Fruit fly (Drosophila melanogaster) whole organism, embryonic: ENCODE data around the gene CG16756.
A peak's percentile ranks its signal among the peaks of the same experiment; 100 is the strongest.

Experiments
- Atf6 ChIP-seq: fragments of 200-800 bp; sonication (Bioruptor generic); IDR thresholded peaks from 2 replicates; pipeline ENCODE4 v1.3.6; 2022; ENCODE audit warnings: missing biosample characterization, missing genetic modification characterization
- C15 ChIP-seq: fragments of 200-800 bp; sonication (Bioruptor generic); IDR thresholded peaks from 3 replicates; pipeline ENCODE4 v1.3.6; 2022; ENCODE audit warnings: missing biosample characterization, missing genetic modification characterization
- CG10274 ChIP-seq: fragments of 200-800 bp; sonication (Bioruptor generic); optimal IDR thresholded peaks from 3 replicates; lab custom pipeline; 2017; ENCODE audit warnings: missing biosample characterization, mild to moderate bottlenecking, missing genetic modification characterization
- CG12219 ChIP-seq: fragments of 200-800 bp; sonication (Bioruptor generic); optimal IDR thresholded peaks from 3 replicates; lab custom pipeline; 2018; ENCODE audit warnings: missing biosample characterization, mild to moderate bottlenecking, missing genetic modification characterization
- CG12659 ChIP-seq: fragments of 200-800 bp; sonication (Bioruptor generic); optimal IDR thresholded peaks from 3 replicates; lab custom pipeline; 2017; ENCODE audit warnings: mild to moderate bottlenecking, missing biosample characterization, missing genetic modification reagents, missing genetic modification characterization
- CG14860 ChIP-seq: fragments of 200-800 bp; sonication (Bioruptor generic); IDR thresholded peaks from 3 replicates; pipeline ENCODE4 v1.3.6; 2022; ENCODE audit warnings: missing biosample characterization, missing genetic modification characterization; ENCODE audit not compliant: partially characterized antibody
- CG15514 ChIP-seq: fragments of 200-800 bp; sonication (Bioruptor generic); optimal IDR thresholded peaks from 3 replicates; lab custom pipeline; 2017; ENCODE audit warnings: missing biosample characterization, missing genetic modification characterization, mild to moderate bottlenecking, moderate library complexity, missing genetic modification reagents
- CG1602 ChIP-seq: fragments of 200-800 bp; sonication (Bioruptor generic); optimal IDR thresholded peaks from 3 replicates; lab custom pipeline; 2016; ENCODE audit warnings: missing biosample characterization, missing genetic modification characterization
- CG17568 ChIP-seq: fragments of 200-800 bp; sonication (Bioruptor generic); optimal IDR thresholded peaks from 2 replicates; lab custom pipeline; 2018; ENCODE audit warnings: missing biosample characterization, mild to moderate bottlenecking, missing genetic modification characterization, moderate library complexity
- CG2116 ChIP-seq: fragments of 200-800 bp; sonication (Bioruptor generic); optimal IDR thresholded peaks from 3 replicates; lab custom pipeline; 2018; ENCODE audit warnings: missing biosample characterization, mild to moderate bottlenecking, missing genetic modification characterization
- CG2875 ChIP-seq: fragments of 200-800 bp; sonication (Bioruptor generic); optimal IDR thresholded peaks from 2 replicates; lab custom pipeline; 2017; ENCODE audit warnings: missing biosample characterization, mild to moderate bottlenecking, missing genetic modification characterization, missing genetic modification reagents
- CG32767 ChIP-seq: fragments of 200-800 bp; sonication (Bioruptor generic); IDR thresholded peaks from 2 replicates; pipeline ENCODE4 v1.3.6; 2022; ENCODE audit warnings: missing biosample characterization, missing genetic modification characterization
- CG6254 ChIP-seq: fragments of 200-800 bp; sonication (Bioruptor generic); optimal IDR thresholded peaks from 3 replicates; lab custom pipeline; 2017; ENCODE audit warnings: mild to moderate bottlenecking, missing biosample characterization, missing genetic modification reagents, missing genetic modification characterization
- CG6689 ChIP-seq: fragments of 200-800 bp; sonication (Bioruptor generic); IDR thresholded peaks from 2 replicates; pipeline ENCODE4 v1.3.6; 2022; ENCODE audit warnings: missing biosample characterization, missing genetic modification characterization
- CG7271 ChIP-seq: fragments of 200-800 bp; sonication (Bioruptor generic); optimal IDR thresholded peaks from 2 replicates; lab custom pipeline; 2018; ENCODE audit warnings: missing biosample characterization, mild to moderate bottlenecking, missing genetic modification characterization, moderate library complexity
- CG7556 ChIP-seq: fragments of 200-800 bp; sonication (Bioruptor generic); optimal IDR thresholded peaks from 2 replicates; lab custom pipeline; 2017; ENCODE audit warnings: missing biosample characterization, mild to moderate bottlenecking, missing genetic modification characterization
- CG8281 ChIP-seq: fragments of 200-800 bp; sonication (Bioruptor generic); optimal IDR thresholded peaks from 2 replicates; lab custom pipeline; 2018; ENCODE audit warnings: missing biosample characterization, mild to moderate bottlenecking, missing genetic modification characterization, moderate library complexity
- CG8290 ChIP-seq, 3 experiments: fragments of 200-800 bp; sonication (Bioruptor generic); optimal IDR thresholded peaks; 2 replicates each; lab custom pipeline; 2016 to 2019; ENCODE audit warnings: missing biosample characterization in 3 of 3, missing genetic modification characterization in 3 of 3, mild to moderate bottlenecking in 2 of 3, moderate library complexity in 1 of 3
- Dip3 ChIP-seq: fragments of 200-800 bp; sonication (Bioruptor generic); optimal IDR thresholded peaks from 3 replicates; lab custom pipeline; 2016; ENCODE audit warnings: missing biosample characterization, missing genetic modification characterization
- Eip74EF ChIP-seq, 2 experiments: fragments of 200-800 bp in 1 of 2; fragments of >200 bp in 1 of 2; sonication (Bioruptor generic) in 1 of 2; optimal IDR thresholded peaks; 2 replicates each; lab custom pipeline; 2017 to 2019; ENCODE audit warnings: missing biosample characterization in 2 of 2, missing genetic modification characterization in 2 of 2, mild to moderate bottlenecking in 1 of 2, moderate library complexity in 1 of 2
- Fer2 ChIP-seq: fragments of 200-800 bp; sonication (Bioruptor generic); optimal IDR thresholded peaks from 2 replicates; lab custom pipeline; 2018; ENCODE audit warnings: missing biosample characterization, mild to moderate bottlenecking, missing genetic modification characterization, moderate library complexity
- HLH3B ChIP-seq: fragments of 200-800 bp; sonication (Bioruptor generic); IDR thresholded peaks from 2 replicates; pipeline ENCODE4 v1.3.6; 2022; ENCODE audit warnings: missing biosample characterization, missing genetic modification characterization
- MESR4 ChIP-seq: fragments of 200-800 bp; sonication (Bioruptor generic); optimal IDR thresholded peaks from 2 replicates; lab custom pipeline; 2018; ENCODE audit warnings: missing biosample characterization, mild to moderate bottlenecking, missing genetic modification characterization, moderate library complexity
- NfI ChIP-seq: fragments of 200-800 bp; sonication (Bioruptor generic); optimal IDR thresholded peaks from 3 replicates; lab custom pipeline; 2018; ENCODE audit warnings: missing biosample characterization, mild to moderate bottlenecking, missing genetic modification characterization, moderate library complexity
- Scr ChIP-seq: fragments of 200-800 bp; sonication (Bioruptor generic); IDR thresholded peaks from 2 replicates; pipeline ENCODE4 v1.3.6; 2022; ENCODE audit warnings: missing biosample characterization, missing genetic modification characterization; ENCODE audit not compliant: partially characterized antibody
- Sox100B ChIP-seq: fragments of 200-800 bp; sonication (Bioruptor generic); optimal IDR thresholded peaks from 3 replicates; lab custom pipeline; 2018; ENCODE audit warnings: missing biosample characterization, mild to moderate bottlenecking, missing genetic modification characterization
- TFAM ChIP-seq: fragments of 200-800 bp; sonication (Bioruptor generic); optimal IDR thresholded peaks from 2 replicates; lab custom pipeline; 2017; ENCODE audit warnings: missing biosample characterization, missing genetic modification characterization, inconsistent platforms
- Tbp ChIP-seq: fragments of >200 bp; optimal IDR thresholded peaks from 2 replicates; lab custom pipeline; 2018; ENCODE audit warnings: missing biosample characterization, missing genetic modification characterization
- Xbp1 ChIP-seq: fragments of 200-800 bp; sonication (Bioruptor generic); optimal IDR thresholded peaks from 3 replicates; lab custom pipeline; 2016; ENCODE audit warnings: missing biosample characterization, mild to moderate bottlenecking, missing genetic modification characterization
- abd-A ChIP-seq: fragments of 200-800 bp; sonication (Bioruptor generic); optimal IDR thresholded peaks from 3 replicates; lab custom pipeline; 2019; ENCODE audit warnings: missing biosample characterization, mild to moderate bottlenecking, missing genetic modification characterization, moderate library complexity
- ac ChIP-seq: fragments of 200-800 bp; sonication (Bioruptor generic); optimal IDR thresholded peaks from 3 replicates; lab custom pipeline; 2017; ENCODE audit warnings: missing biosample characterization, mild to moderate bottlenecking, missing genetic modification characterization
- al ChIP-seq: fragments of 200-800 bp; sonication (Bioruptor generic); IDR thresholded peaks from 2 replicates; pipeline ENCODE4 v1.3.6; 2022; ENCODE audit warnings: missing biosample characterization, missing genetic modification characterization
- bigmax ChIP-seq: fragments of 200-800 bp; sonication (Bioruptor generic); optimal IDR thresholded peaks from 2 replicates; lab custom pipeline; 2018; ENCODE audit warnings: missing biosample characterization, mild to moderate bottlenecking, missing genetic modification characterization
- croc ChIP-seq: fragments of 200-800 bp; sonication (Bioruptor generic); conservative IDR thresholded peaks from 3 replicates; pipeline ENCODE4 v1.3.6; 2022; ENCODE audit warnings: missing biosample characterization, missing genetic modification characterization
- crol ChIP-seq: fragments of 200-800 bp; sonication (Bioruptor generic); IDR thresholded peaks from 2 replicates; pipeline ENCODE4 v1.3.6; 2022; ENCODE audit warnings: missing biosample characterization, missing genetic modification characterization
- gt ChIP-seq: fragments of 200-800 bp; sonication (Bioruptor generic); IDR thresholded peaks from 2 replicates; pipeline ENCODE4 v1.3.6; 2022; ENCODE audit warnings: missing biosample characterization, missing genetic modification characterization
- h ChIP-seq: fragments of >200 bp; optimal IDR thresholded peaks from 2 replicates; lab custom pipeline; 2017
- lmd ChIP-seq: fragments of 200-800 bp; sonication (Bioruptor generic); IDR thresholded peaks from 2 replicates; pipeline ENCODE4 v1.3.6; 2022; ENCODE audit warnings: missing biosample characterization, missing genetic modification characterization
- lola ChIP-seq, 3 experiments: fragments of >200 bp in 2 of 3; fragments of 200-800 bp in 1 of 3; sonication (Bioruptor generic) in 1 of 3; optimal IDR thresholded peaks; 2 replicates each; lab custom pipeline; 2017 to 2019; ENCODE audit warnings: missing biosample characterization in 3 of 3, missing genetic modification characterization in 3 of 3, mild to moderate bottlenecking in 1 of 3, moderate library complexity in 1 of 3
- luna ChIP-seq: fragments of 200-800 bp; sonication (Bioruptor generic); optimal IDR thresholded peaks from 2 replicates; lab custom pipeline; 2016; ENCODE audit warnings: missing biosample characterization, missing genetic modification characterization
- mirr ChIP-seq: fragments of 200-800 bp; sonication (Bioruptor generic); optimal IDR thresholded peaks from 3 replicates; lab custom pipeline; 2018; ENCODE audit warnings: missing biosample characterization, mild to moderate bottlenecking, missing genetic modification characterization
- nerfin-2 ChIP-seq: fragments of 200-800 bp; sonication (Bioruptor generic); IDR thresholded peaks from 2 replicates; pipeline ENCODE4 v1.3.6; 2022; ENCODE audit warnings: missing biosample characterization, missing genetic modification characterization; ENCODE audit not compliant: partially characterized antibody
- pita ChIP-seq: fragments of 200-800 bp; sonication (Bioruptor generic); optimal IDR thresholded peaks from 2 replicates; lab custom pipeline; 2017; ENCODE audit warnings: missing biosample characterization, mild to moderate bottlenecking, missing genetic modification characterization
- salm ChIP-seq: fragments of 200-800 bp; sonication (Bioruptor generic); optimal IDR thresholded peaks from 2 replicates; lab custom pipeline; 2018; ENCODE audit warnings: missing biosample characterization, mild to moderate bottlenecking, missing genetic modification characterization
- scrt ChIP-seq: fragments of 200-800 bp; sonication (Bioruptor generic); optimal IDR thresholded peaks from 2 replicates; lab custom pipeline; 2018; ENCODE audit warnings: missing biosample characterization, mild to moderate bottlenecking, missing genetic modification characterization, moderate library complexity
- sisA ChIP-seq: fragments of 200-800 bp; sonication (Bioruptor generic); IDR thresholded peaks from 2 replicates; pipeline ENCODE4 v1.3.6; 2022; ENCODE audit warnings: missing biosample characterization, missing genetic modification characterization
- sqz ChIP-seq: fragments of 200-800 bp; sonication (Bioruptor generic); optimal IDR thresholded peaks from 3 replicates; lab custom pipeline; 2018; ENCODE audit warnings: missing biosample characterization, mild to moderate bottlenecking, missing genetic modification characterization
- tll ChIP-seq, 2 experiments: fragments of 200-800 bp in 1 of 2; fragments of >200 bp in 1 of 2; sonication (Bioruptor generic) in 1 of 2; optimal IDR thresholded peaks; 2 replicates each; lab custom pipeline; 2017 to 2019; ENCODE audit warnings: missing biosample characterization in 2 of 2, missing genetic modification characterization in 2 of 2, mild to moderate bottlenecking in 1 of 2, moderate library complexity in 1 of 2
- ttk ChIP-seq: fragments of 200-800 bp; sonication (Bioruptor generic); IDR thresholded peaks from 2 replicates; pipeline ENCODE4 v2.1.2; 2022; ENCODE audit warnings: missing biosample characterization, missing genetic modification characterization
- zfh2 ChIP-seq: fragments of 200-800 bp; sonication (Bioruptor generic); optimal IDR thresholded peaks from 2 replicates; lab custom pipeline; 2016; ENCODE audit warnings: missing biosample characterization, missing genetic modification characterization

Gene CG16756

DNA sequence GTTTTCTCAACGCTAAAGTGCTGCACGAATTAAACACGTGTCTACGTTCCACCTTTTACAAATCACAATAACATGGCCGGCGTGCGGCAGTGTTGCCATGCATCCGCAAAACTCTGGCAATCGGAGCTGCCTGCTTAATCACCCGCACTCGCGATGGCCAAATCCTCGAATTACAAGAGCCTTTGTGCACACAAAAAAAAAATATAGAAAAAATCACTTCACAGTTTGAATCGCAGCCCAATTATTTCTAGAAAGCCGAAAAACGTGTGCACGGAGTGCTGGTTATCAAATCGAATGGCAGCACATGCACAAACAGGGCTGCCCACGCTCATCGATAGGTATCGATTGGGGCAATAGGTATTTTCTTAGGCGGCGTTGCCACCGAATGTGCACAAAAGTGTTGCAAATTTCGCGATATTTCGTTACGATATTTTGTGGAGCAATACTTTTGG lies 6.7 kb upstream of the CG16756 start, which contains the start of gene spoon (continued):
- TF ChIP-seq nerfin-2 (GFP tag; lab: Robert Waterston, UW) (peak; percentile 92), pita (no peak), C15 (GFP tag; lab: Robert Waterston, UW) (no peak), CG8281 (no peak), CG2116 (GFP tag; lab: Kevin White, UChicago) (peak; percentile 90), CG32767 (GFP tag; lab: Robert Waterston, UW) (no peak), sisA (GFP tag; lab: Robert Waterston, UW) (peak; percentile 28; the same call in 1 of the 2 replicates), CG7556 (GFP tag; lab: Kevin White, UChicago) (no peak), Fer2 (tag; lab: Kevin White, UChicago) (no peak), CG17568 (GFP tag; lab: Kevin White, UChicago) (no peak), Tbp (GFP tag; lab: Kevin White, UChicago) (no peak), CG15514 (GFP tag; lab: Kevin White, UChicago) (peak; percentile 67), crol (GFP tag; lab: Robert Waterston, UW) (no peak), lmd (peak; percentile 39; the same call in 1 of the 2 replicates), CG2875 (GFP tag; lab: Kevin White, UChicago) (no peak), Dip3 (GFP tag; lab: Kevin White, UChicago) (peak; percentile 34), Eip74EF (GFP tag; optimal IDR thresholded peaks at IDR 0.05; lab: Kevin White, UChicago) (no peak), bigmax (GFP tag; lab: Kevin White, UChicago) (peak; percentile 63), CG10274 (GFP tag; lab: Kevin White, UChicago) (no peak), CG7271 (no peak), Atf6 (GFP tag; lab: Robert Waterston, UW) (no peak), Scr (GFP tag; lab: Robert Waterston, UW) (peak; percentile 93), TFAM (GFP tag; lab: Kevin White, UChicago) (no peak), NfI (GFP tag; lab: Kevin White, UChicago) (peak; percentile 43), CG1602 (peak; percentile 19), al (no peak), zfh2 (GFP tag; lab: Kevin White, UChicago) (peak; percentile 70), CG14860 (GFP tag; lab: Robert Waterston, UW) (peak; percentile 89), CG8290 (GFP tag; optimal IDR thresholded peaks at IDR 0.05; lab: Kevin White, UChicago) (no peak), CG8290 (tag; optimal IDR thresholded peaks at IDR 0.05; lab: Kevin White, UChicago) (peak in 1 of 2 experiments; percentile 66), CG6254 (GFP tag; lab: Kevin White, UChicago) (no peak), Sox100B (GFP tag; lab: Kevin White, UChicago) (no peak), gt (GFP tag; lab: Robert Waterston, UW) (no peak), MESR4 (GFP tag; lab: Kevin White, UChicago) (peak; percentile 35), lola (GFP tag; optimal IDR thresholded peaks at IDR 0.05; lab: Kevin White, UChicago) (no peak), Xbp1 (peak; percentile 26), CG6689 (GFP tag; lab: Robert Waterston, UW) (no peak), croc (no peak), abd-A (tag; lab: Kevin White, UChicago) (peak; percentile 20), ac (GFP tag; lab: Kevin White, UChicago) (no peak), luna (GFP tag; lab: Kevin White, UChicago) (no peak), h (no peak), scrt (no peak), HLH3B (GFP tag; lab: Robert Waterston, UW) (no peak), tll (GFP tag; optimal IDR thresholded peaks at IDR 0.05; lab: Kevin White, UChicago) (no peak), ttk (GFP tag; lab: Robert Waterston, UW) (no peak), CG12219 (GFP tag; lab: Kevin White, UChicago) (no peak), sqz (GFP tag; lab: Kevin White, UChicago) (no peak), mirr (GFP tag; lab: Kevin White, UChicago) (no peak), CG12659 (GFP tag; lab: Kevin White, UChicago) (peak; percentile 61), salm (no peak)
